Worm (Caenorhabditis elegans) whole organism, L4 larva: ENCODE results near the gene srw-123.
"Not testable (repeated sequence)": the region's sequence is repeated elsewhere in the genome, so short reads cannot be mapped to it uniquely, and the experiment has no call there.

ENCODE experiments used
- ceh-82 ChIP-seq: sonication (generic microtip); optimal IDR thresholded peaks from 2 replicates; lab custom pipeline; 2017; ENCODE audit warnings: missing biosample characterization, missing genetic modification characterization
- fkh-10 ChIP-seq: fragments of 150-350 bp; optimal IDR thresholded peaks from 2 replicates; lab custom pipeline; 2014; ENCODE audit warnings: missing biosample characterization, missing genetic modification reagents, missing genetic modification characterization
- lir-3 ChIP-seq: sonication (generic microtip); optimal IDR thresholded peaks from 2 replicates; lab custom pipeline; 2016; ENCODE audit warnings: mild to moderate bottlenecking, missing genetic modification characterization, missing compliant biosample characterization
- nhr-11 ChIP-seq: fragments of 150-350 bp; optimal IDR thresholded peaks from 2 replicates; lab custom pipeline; 2014; ENCODE audit warnings: missing biosample characterization, missing genetic modification characterization
- unc-39 ChIP-seq: sonication (generic microtip); optimal IDR thresholded peaks from 2 replicates; lab custom pipeline; 2017; ENCODE audit warnings: missing biosample characterization, missing genetic modification characterization
- zag-1 ChIP-seq: fragments of 150-350 bp; optimal IDR thresholded peaks from 2 replicates; lab custom pipeline; 2014; ENCODE audit warnings: missing biosample characterization, missing genetic modification characterization

ce11 chrV:2952102-2952501 is 23.1 kb downstream of the srw-123 start, which contains the start of gene srw-122:
- TF ChIP-seq ceh-82 (tag; lab: Kevin White, UChicago); nhr-11 (tag; lab: Kevin White, UChicago); zag-1 (tag; lab: Kevin White, UChicago); unc-39 (tag; lab: Kevin White, UChicago); lir-3 (tag; lab: Kevin White, UChicago); fkh-10 (GFP tag; lab: Kevin White, UChicago): not testable (repeated sequence)
